Worm (Caenorhabditis elegans) whole organism, midembryonic: ENCODE measurements around the gene pals-39.

Source experiments
- T22C8.4 ChIP-seq: fragments of 200-800 bp; sonication (Bioruptor generic); IDR thresholded peaks from 2 replicates; pipeline ENCODE4 v1.3.6; 2022; ENCODE audit warnings: missing genetic modification characterization, missing compliant biosample characterization
- cog-1 ChIP-seq: sonication (generic microtip); optimal IDR thresholded peaks from 2 replicates; lab custom pipeline; 2016; ENCODE audit warnings: missing genetic modification characterization, missing compliant biosample characterization
- flt-1 ChIP-seq: fragments of 200-800 bp; sonication (Bioruptor generic); IDR thresholded peaks from 2 replicates; pipeline ENCODE4 v1.3.6; 2022; ENCODE audit warnings: missing genetic modification characterization, missing compliant biosample characterization
- klf-2 ChIP-seq: fragments of 200-800 bp; sonication (Bioruptor generic); conservative IDR thresholded peaks from 2 replicates; pipeline ENCODE4 v1.3.6; 2022; ENCODE audit warnings: missing genetic modification reagents, missing genetic modification characterization, missing compliant biosample characterization
- med-1 ChIP-seq: sonication (generic microtip); optimal IDR thresholded peaks from 2 replicates; lab custom pipeline; 2017; ENCODE audit warnings: missing genetic modification characterization, mild to moderate bottlenecking, missing compliant biosample characterization, antibody characterized with exemption, missing genetic modification reagents; ENCODE audit not compliant: insufficient read depth
- ref-1 ChIP-seq: fragments of 200-800 bp; sonication (Bioruptor generic); conservative IDR thresholded peaks from 2 replicates; pipeline ENCODE4 v1.3.6; 2022; ENCODE audit warnings: missing genetic modification reagents, missing genetic modification characterization, missing compliant biosample characterization
- tab-1 ChIP-seq: fragments of 200-800 bp; sonication (Bioruptor generic); IDR thresholded peaks from 2 replicates; pipeline ENCODE4 v1.3.6; 2022; ENCODE audit warnings: missing genetic modification characterization, missing compliant biosample characterization
- ztf-23 ChIP-seq: fragments of 200-800 bp; sonication (Bioruptor generic); IDR thresholded peaks from 2 replicates; pipeline ENCODE4 v1.3.6; 2022; ENCODE audit warnings: missing genetic modification reagents, missing genetic modification characterization, missing compliant biosample characterization
- ztf-29 ChIP-seq: fragments of 200-800 bp; sonication (Bioruptor generic); IDR thresholded peaks from 2 replicates; pipeline ENCODE4 v1.3.6; 2022; ENCODE audit warnings: missing genetic modification reagents, missing genetic modification characterization, missing compliant biosample characterization

The pals-39 gene

DNA sequence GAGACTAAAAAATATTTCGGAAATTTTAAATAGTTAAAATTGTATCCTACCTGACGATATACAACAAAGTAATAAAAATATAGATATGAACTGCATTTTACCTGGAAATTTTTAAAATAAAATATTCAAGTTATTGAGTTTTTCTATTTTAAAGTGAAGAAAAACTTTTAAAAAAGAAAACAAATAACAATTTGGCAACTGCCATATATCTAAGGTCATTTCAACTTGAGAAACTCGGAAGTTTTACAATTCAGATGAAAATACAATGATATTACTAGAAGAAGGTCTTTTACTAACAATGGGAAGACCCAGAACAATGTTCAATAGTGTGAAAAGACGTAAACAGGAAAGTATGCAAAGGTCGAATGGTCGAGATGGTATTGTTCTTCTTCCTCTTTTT, 6.2 kb upstream of the pals-39 start, which contains the start of gene C54D10.10:
Gene C54D10.10, minus strand, starts transcription at position 101 of the 400 bp plus-strand sequence.
- no peak for TF ChIP-seq T22C8.4 (GFP tag; lab: Robert Waterston, UW)
- TF ChIP-seq tab-1 (GFP tag; lab: Robert Waterston, UW), result no peak
- TF ChIP-seq ztf-29 (GFP tag; lab: Robert Waterston, UW), result no peak
- TF ChIP-seq ztf-23 (GFP tag; lab: Robert Waterston, UW), result no peak
- TF ChIP-seq med-1 (GFP tag; lab: Kevin White, UChicago), result no peak
- TF ChIP-seq flt-1 (GFP tag; lab: Robert Waterston, UW), result no peak
- no peak for TF ChIP-seq ref-1 (GFP tag; lab: Robert Waterston, UW)
- TF ChIP-seq klf-2 (GFP tag; lab: Robert Waterston, UW), result no peak
- no peak for TF ChIP-seq cog-1 (tag; lab: Kevin White, UChicago)

DNA sequence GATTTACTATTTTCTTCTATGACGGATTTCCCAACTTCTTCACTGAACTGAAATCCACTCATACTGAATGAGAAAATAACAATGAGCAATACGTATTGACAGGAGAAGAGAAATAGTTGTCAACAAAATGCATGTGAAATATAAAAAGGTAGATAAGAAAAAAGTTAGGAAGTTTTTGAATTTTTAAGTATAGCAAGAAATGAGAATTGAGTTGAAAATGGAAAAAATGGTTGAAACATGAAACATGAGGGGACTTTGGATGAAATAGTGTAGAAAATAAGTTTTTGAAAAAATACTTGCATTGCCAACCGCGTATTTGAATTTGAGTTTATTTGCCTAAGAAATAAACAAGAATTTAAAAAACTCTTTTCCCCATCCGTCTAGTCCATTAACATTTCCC, 3.2 kb upstream of the pals-39 start, which contains the start of the genes pals-38 and C54D10.9:
Gene pals-38, minus strand, starts transcription at position 101 of the 400 bp plus-strand sequence.
Gene C54D10.9, plus strand, starts transcription at position 259 of the 400 bp plus-strand sequence.
- TF ChIP-seq klf-2 (GFP tag; lab: Robert Waterston, UW) (no peak), flt-1 (GFP tag; lab: Robert Waterston, UW) (no peak), tab-1 (GFP tag; lab: Robert Waterston, UW) (no peak), ztf-29 (GFP tag; lab: Robert Waterston, UW) (no peak), med-1 (GFP tag; lab: Kevin White, UChicago) (no peak), ztf-23 (GFP tag; lab: Robert Waterston, UW) (no peak), cog-1 (tag; lab: Kevin White, UChicago) (no peak), T22C8.4 (GFP tag; lab: Robert Waterston, UW) (no peak), ref-1 (GFP tag; lab: Robert Waterston, UW) (no peak)

DNA sequence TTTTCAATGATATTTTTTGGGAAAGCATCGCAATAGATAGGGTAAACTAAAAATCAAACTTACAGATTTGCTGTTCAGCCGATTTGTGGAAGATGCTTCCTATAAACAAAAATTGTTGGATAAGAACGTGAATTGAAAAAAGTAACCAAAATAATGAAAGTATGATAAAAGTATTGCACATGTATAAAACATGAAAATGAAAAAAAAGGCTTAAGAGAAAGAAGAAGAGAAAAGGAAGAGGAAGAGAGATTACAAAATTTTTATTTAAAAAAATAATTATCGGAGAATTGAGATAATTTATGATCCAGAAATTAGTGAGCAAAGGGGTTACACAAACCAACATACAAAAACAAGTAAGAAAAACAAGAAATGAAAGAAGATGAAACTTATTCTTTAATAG, 2.2 kb downstream of the pals-39 start, which contains the start of gene pals-37:
Gene pals-37, minus strand, starts transcription at position 101 of the 400 bp plus-strand sequence.
- TF ChIP-seq T22C8.4 (GFP tag; lab: Robert Waterston, UW) (no peak), ztf-23 (GFP tag; lab: Robert Waterston, UW) (no peak), flt-1 (GFP tag; lab: Robert Waterston, UW) (no peak), ref-1 (GFP tag; lab: Robert Waterston, UW) (no peak), ztf-29 (GFP tag; lab: Robert Waterston, UW) (no peak), klf-2 (GFP tag; lab: Robert Waterston, UW) (no peak), cog-1 (tag; lab: Kevin White, UChicago) (no peak), tab-1 (GFP tag; lab: Robert Waterston, UW) (no peak), med-1 (GFP tag; lab: Kevin White, UChicago) (no peak)

DNA sequence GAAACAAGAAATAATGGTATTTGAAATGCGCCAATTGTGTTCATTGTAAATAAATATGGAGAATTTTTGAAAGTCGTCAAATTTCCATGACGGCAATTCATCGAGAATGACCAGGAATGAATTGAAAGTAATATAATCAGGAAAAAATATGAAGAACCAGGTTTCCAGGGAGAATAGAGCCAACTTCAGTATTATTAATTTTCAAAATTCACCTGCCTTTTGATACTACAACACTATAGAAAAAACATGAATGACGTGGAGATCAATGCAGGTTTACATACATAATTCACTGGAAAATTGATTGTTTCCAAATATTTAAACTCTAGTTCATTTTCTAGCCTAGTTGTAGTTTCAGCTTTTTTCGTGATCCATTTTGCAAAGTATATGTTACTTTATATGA, 9.9 kb downstream of the pals-39 start, which contains the start of gene srh-25:
Gene srh-25, minus strand, starts transcription at position 101 of the 400 bp plus-strand sequence.
- no peak for TF ChIP-seq cog-1 (tag; lab: Kevin White, UChicago)
- TF ChIP-seq tab-1 (GFP tag; lab: Robert Waterston, UW), result no peak
- TF ChIP-seq ztf-29 (GFP tag; lab: Robert Waterston, UW), result no peak
- TF ChIP-seq ztf-23 (GFP tag; lab: Robert Waterston, UW), result no peak
- no peak for TF ChIP-seq klf-2 (GFP tag; lab: Robert Waterston, UW)
- TF ChIP-seq med-1 (GFP tag; lab: Kevin White, UChicago), result no peak
- TF ChIP-seq T22C8.4 (GFP tag; lab: Robert Waterston, UW), result no peak
- TF ChIP-seq ref-1 (GFP tag; lab: Robert Waterston, UW), result no peak
- no peak for TF ChIP-seq flt-1 (GFP tag; lab: Robert Waterston, UW)

DNA sequence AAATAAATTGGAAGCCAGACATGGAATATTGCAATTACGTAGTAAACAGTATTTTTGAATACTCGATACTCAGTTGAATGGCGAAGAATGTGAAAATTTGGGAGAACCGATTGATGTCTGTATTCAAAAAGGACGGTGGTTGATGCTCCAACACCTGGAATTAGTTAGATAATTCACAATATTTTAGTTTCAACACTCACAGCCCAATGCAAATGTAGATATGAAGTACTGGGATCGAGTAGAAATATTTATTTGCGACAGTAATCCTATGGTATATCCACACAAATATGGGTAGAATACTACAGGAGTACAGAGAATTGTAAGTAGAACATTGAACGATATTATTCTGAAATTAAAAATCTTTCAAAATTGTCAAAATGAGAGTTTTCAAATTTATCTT, 10.5 kb downstream of the pals-39 start:
- TF ChIP-seq ztf-23 (GFP tag; lab: Robert Waterston, UW) (no peak), klf-2 (GFP tag; lab: Robert Waterston, UW) (no peak), ztf-29 (GFP tag; lab: Robert Waterston, UW) (no peak), flt-1 (GFP tag; lab: Robert Waterston, UW) (no peak), tab-1 (GFP tag; lab: Robert Waterston, UW) (no peak), ref-1 (GFP tag; lab: Robert Waterston, UW) (no peak), med-1 (GFP tag; lab: Kevin White, UChicago) (no peak), cog-1 (tag; lab: Kevin White, UChicago) (no peak), T22C8.4 (GFP tag; lab: Robert Waterston, UW) (no peak)

DNA sequence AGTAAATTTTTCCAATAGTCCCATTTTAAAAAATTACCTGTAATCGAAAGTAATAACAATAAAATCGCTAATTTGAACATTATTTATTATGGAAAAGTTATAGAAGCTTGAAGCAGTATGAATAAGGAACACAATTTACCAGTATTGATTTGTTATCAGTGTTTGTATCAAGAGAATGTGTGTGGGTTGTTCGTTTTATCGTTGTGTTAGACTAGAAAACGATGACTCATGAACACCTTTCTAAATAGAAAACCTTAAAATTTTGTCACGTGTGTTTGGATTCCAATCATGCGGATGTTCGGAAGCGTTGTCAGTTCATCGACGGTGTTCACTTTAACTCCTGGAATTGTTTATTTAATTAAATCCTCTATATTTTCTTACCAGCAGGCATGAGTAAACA, 11.5 kb downstream of the pals-39 start, which contains the start of gene C54D10.13:
Gene C54D10.13, minus strand, starts transcription at position 179 of the 400 bp plus-strand sequence.
- TF ChIP-seq ztf-29 (GFP tag; lab: Robert Waterston, UW) (no peak), ref-1 (GFP tag; lab: Robert Waterston, UW) (no peak), flt-1 (GFP tag; lab: Robert Waterston, UW) (no peak), klf-2 (GFP tag; lab: Robert Waterston, UW) (no peak), ztf-23 (GFP tag; lab: Robert Waterston, UW) (no peak), med-1 (GFP tag; lab: Kevin White, UChicago) (no peak), T22C8.4 (GFP tag; lab: Robert Waterston, UW) (no peak), cog-1 (tag; lab: Kevin White, UChicago) (no peak), tab-1 (GFP tag; lab: Robert Waterston, UW) (no peak)

DNA sequence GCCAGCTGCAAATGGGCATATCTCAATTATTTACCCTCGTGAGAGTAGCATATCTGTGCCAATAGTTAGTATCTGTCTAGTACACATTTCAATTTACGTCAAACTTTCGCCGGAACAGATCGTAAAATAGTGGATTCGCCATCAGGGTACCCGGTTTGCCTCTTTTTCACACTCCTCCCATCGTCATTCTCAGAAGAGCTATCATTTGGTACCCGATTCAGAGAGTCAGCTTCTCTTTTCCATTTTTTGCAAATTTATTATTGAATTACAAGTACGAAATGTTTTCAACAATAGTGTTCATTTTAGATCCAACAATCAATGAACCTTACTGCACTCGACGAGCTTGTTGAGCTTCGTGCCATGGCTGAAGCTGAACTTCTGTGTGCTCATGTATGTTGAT, 14.6 kb downstream of the pals-39 start, which contains the start of gene C54D10.5:
Gene C54D10.5, plus strand, starts transcription at position 301 of the 400 bp plus-strand sequence.
- TF ChIP-seq ztf-29 (GFP tag; lab: Robert Waterston, UW), result no peak
- no peak for TF ChIP-seq med-1 (GFP tag; lab: Kevin White, UChicago)
- TF ChIP-seq flt-1 (GFP tag; lab: Robert Waterston, UW), result no peak
- no peak for TF ChIP-seq ref-1 (GFP tag; lab: Robert Waterston, UW)
- no peak for TF ChIP-seq klf-2 (GFP tag; lab: Robert Waterston, UW)
- TF ChIP-seq T22C8.4 (GFP tag; lab: Robert Waterston, UW), result no peak
- no peak for TF ChIP-seq tab-1 (GFP tag; lab: Robert Waterston, UW)
- TF ChIP-seq ztf-23 (GFP tag; lab: Robert Waterston, UW), result no peak
- TF ChIP-seq cog-1 (tag; lab: Kevin White, UChicago), result no peak

DNA sequence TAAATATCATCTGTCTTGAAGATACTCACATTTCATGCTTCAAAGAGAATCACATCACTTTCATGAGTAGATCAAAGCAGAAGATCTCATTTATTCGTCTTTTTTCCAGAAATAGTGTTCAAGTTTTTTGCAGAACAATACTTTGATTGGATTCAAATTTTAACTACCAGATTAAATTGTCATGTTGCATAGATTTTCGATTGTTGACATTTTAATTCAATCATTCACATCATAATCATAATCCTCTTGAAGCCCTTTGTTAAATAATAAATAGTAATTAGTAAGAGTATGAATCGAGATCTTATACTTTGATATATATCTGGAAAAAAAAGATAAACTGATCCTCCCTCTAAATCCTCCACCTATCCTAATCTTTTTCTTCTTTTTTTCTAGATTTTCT, 15.8 kb downstream of the pals-39 start:
- TF ChIP-seq cog-1 (tag; lab: Kevin White, UChicago) (no peak), ztf-29 (GFP tag; lab: Robert Waterston, UW) (no peak), T22C8.4 (GFP tag; lab: Robert Waterston, UW) (no peak), ref-1 (GFP tag; lab: Robert Waterston, UW) (no peak), flt-1 (GFP tag; lab: Robert Waterston, UW) (no peak), tab-1 (GFP tag; lab: Robert Waterston, UW) (no peak), med-1 (GFP tag; lab: Kevin White, UChicago) (no peak), ztf-23 (GFP tag; lab: Robert Waterston, UW) (no peak), klf-2 (GFP tag; lab: Robert Waterston, UW) (no peak)
